Fruit fly (Drosophila melanogaster) whole organism, pupa: ENCODE results near the gene ort.
A peak's percentile ranks its signal among the peaks of the same experiment; 100 is the strongest.

Source experiments
- CG10348 ChIP-seq: fragments of 200-800 bp; sonication (Bioruptor generic); IDR thresholded peaks from 2 replicates; pipeline ENCODE4 v1.3.6; 2022; ENCODE audit warnings: missing biosample characterization, missing genetic modification characterization
- CG12605 ChIP-seq: fragments of 200-800 bp; sonication (Bioruptor generic); IDR thresholded peaks from 2 replicates; pipeline ENCODE4 v1.3.6; 2022; ENCODE audit warnings: missing biosample characterization, missing genetic modification characterization
- CG13204 ChIP-seq: fragments of 200-800 bp; sonication (Bioruptor generic); optimal IDR thresholded peaks from 2 replicates; lab custom pipeline; 2018; ENCODE audit warnings: missing biosample characterization, mild to moderate bottlenecking, missing genetic modification characterization, moderate library complexity
- CG14655 ChIP-seq: fragments of 200-800 bp; sonication (Bioruptor generic); optimal IDR thresholded peaks from 3 replicates; lab custom pipeline; 2017; ENCODE audit warnings: mild to moderate bottlenecking, missing biosample characterization, missing genetic modification reagents, missing genetic modification characterization
- CG15710 ChIP-seq: fragments of 200-800 bp; sonication (Bioruptor generic); optimal IDR thresholded peaks from 2 replicates; lab custom pipeline; 2018; ENCODE audit warnings: missing biosample characterization, mild to moderate bottlenecking, missing genetic modification characterization, moderate library complexity
- CG17806 ChIP-seq: fragments of 200-800 bp; sonication (Bioruptor generic); optimal IDR thresholded peaks from 2 replicates; lab custom pipeline; 2018; ENCODE audit warnings: missing biosample characterization, mild to moderate bottlenecking, missing genetic modification characterization, moderate library complexity
- CG32121 ChIP-seq: fragments of 200-800 bp; sonication (Bioruptor generic); IDR thresholded peaks from 2 replicates; pipeline ENCODE4 v1.3.6; 2022; ENCODE audit warnings: missing biosample characterization, missing genetic modification characterization
- CG34367 ChIP-seq: fragments of 200-800 bp; sonication (Bioruptor generic); optimal IDR thresholded peaks from 2 replicates; lab custom pipeline; 2018; ENCODE audit warnings: missing biosample characterization, mild to moderate bottlenecking, missing genetic modification characterization
- CG4496 ChIP-seq: fragments of 200-800 bp; sonication (Bioruptor generic); IDR thresholded peaks from 3 replicates; pipeline ENCODE4 v1.3.6; 2022; ENCODE audit warnings: missing biosample characterization, missing genetic modification characterization
- CG8159 ChIP-seq: fragments of 200-800 bp; sonication (Bioruptor generic); optimal IDR thresholded peaks from 3 replicates; lab custom pipeline; 2018; ENCODE audit warnings: missing biosample characterization, mild to moderate bottlenecking, missing genetic modification characterization, moderate library complexity
- CG8301 ChIP-seq: fragments of 200-800 bp; sonication (Bioruptor generic); optimal IDR thresholded peaks from 2 replicates; lab custom pipeline; 2018; ENCODE audit warnings: missing biosample characterization, mild to moderate bottlenecking, missing genetic modification characterization
- CG9948 ChIP-seq: fragments of 200-800 bp; sonication (Bioruptor generic); optimal IDR thresholded peaks from 2 replicates; lab custom pipeline; 2018; ENCODE audit warnings: missing biosample characterization, mild to moderate bottlenecking, missing genetic modification characterization, moderate library complexity
- D1 ChIP-seq: fragments of 200-800 bp; sonication (Bioruptor generic); optimal IDR thresholded peaks from 2 replicates; lab custom pipeline; 2018; ENCODE audit warnings: missing biosample characterization, mild to moderate bottlenecking, missing genetic modification characterization, moderate library complexity
- EcR ChIP-seq: fragments of 200-800 bp; sonication (Bioruptor generic); optimal IDR thresholded peaks from 3 replicates; lab custom pipeline; 2019; ENCODE audit warnings: missing biosample characterization, missing genetic modification characterization, mild to moderate bottlenecking, moderate library complexity, missing genetic modification reagents
- Ets98B ChIP-seq: fragments of 200-800 bp; sonication (Bioruptor generic); IDR thresholded peaks from 2 replicates; pipeline ENCODE4 v1.3.6; 2022; ENCODE audit warnings: missing biosample characterization, missing genetic modification characterization
- Pif1A ChIP-seq: fragments of 200-800 bp; sonication (Bioruptor generic); optimal IDR thresholded peaks from 3 replicates; lab custom pipeline; 2016; ENCODE audit warnings: missing biosample characterization, missing genetic modification characterization
- Pif1B ChIP-seq: fragments of 200-800 bp; sonication (Bioruptor generic); optimal IDR thresholded peaks from 3 replicates; lab custom pipeline; 2016; ENCODE audit warnings: missing biosample characterization, missing genetic modification characterization
- Snoo ChIP-seq: fragments of 200-800 bp; sonication (Bioruptor generic); optimal IDR thresholded peaks from 3 replicates; lab custom pipeline; 2017; ENCODE audit warnings: missing biosample characterization, mild to moderate bottlenecking, missing genetic modification characterization, inconsistent platforms
- fd96Ca ChIP-seq: fragments of 200-800 bp; sonication (Bioruptor generic); IDR thresholded peaks from 3 replicates; pipeline ENCODE4 v1.3.6; 2022; ENCODE audit warnings: missing biosample characterization, missing genetic modification characterization
- gl ChIP-seq: fragments of 200-800 bp; sonication (Bioruptor generic); optimal IDR thresholded peaks from 2 replicates; lab custom pipeline; 2018; ENCODE audit warnings: missing biosample characterization, mild to moderate bottlenecking, missing genetic modification characterization
- rn ChIP-seq: fragments of 200-800 bp; sonication (Bioruptor generic); IDR thresholded peaks from 2 replicates; pipeline ENCODE4 v1.3.6; 2022; ENCODE audit warnings: missing biosample characterization, missing genetic modification characterization

Gene ort

DNA sequence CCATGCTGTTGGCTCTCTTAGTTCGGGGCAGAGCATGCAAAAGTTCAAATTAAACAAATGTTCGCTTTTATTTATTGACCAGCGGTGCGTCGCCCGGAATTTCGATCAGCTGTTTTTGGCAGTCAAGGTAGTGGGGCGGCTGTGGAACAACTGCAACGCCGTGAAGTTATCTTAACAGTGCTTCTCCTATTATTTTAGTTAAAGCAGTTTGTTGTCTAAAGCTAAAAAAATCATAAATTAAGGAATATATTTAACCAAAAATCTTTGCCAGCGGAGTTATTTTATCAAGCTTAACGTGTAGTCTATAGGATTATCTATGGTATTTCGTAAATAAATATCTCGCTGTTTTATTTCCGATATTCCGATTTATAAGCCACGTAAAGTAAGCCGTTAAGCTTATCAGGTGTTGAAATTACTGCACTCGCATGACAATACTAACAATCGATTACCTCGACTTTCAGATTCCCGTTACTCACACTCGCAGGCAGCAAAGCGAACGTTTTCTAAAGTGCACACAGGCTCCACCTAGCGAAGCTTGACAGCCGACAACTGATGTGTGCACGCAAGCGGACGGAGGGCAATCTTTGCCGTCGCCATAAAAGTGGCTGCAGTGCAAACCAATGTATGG lies 11.1 kb upstream of the ort start, which contains the start of the genes CG6195 and CG31220:
Gene CG6195 (minus strand): TSS at position 122 of the 628 bp plus-strand sequence.
Gene CG31220 (plus strand): TSS at position 199 of the 628 bp plus-strand sequence.
- TF ChIP-seq CG4496 (GFP tag; lab: Robert Waterston, UW): peak; percentile 31; the same call in 1 of the 3 replicates
- TF ChIP-seq CG34367 (tag; lab: Kevin White, UChicago): no peak
- TF ChIP-seq EcR: no peak
- no peak for TF ChIP-seq CG8159
- TF ChIP-seq Pif1A (GFP tag; lab: Kevin White, UChicago): no peak
- no peak for TF ChIP-seq D1 (tag; lab: Kevin White, UChicago)

DNA sequence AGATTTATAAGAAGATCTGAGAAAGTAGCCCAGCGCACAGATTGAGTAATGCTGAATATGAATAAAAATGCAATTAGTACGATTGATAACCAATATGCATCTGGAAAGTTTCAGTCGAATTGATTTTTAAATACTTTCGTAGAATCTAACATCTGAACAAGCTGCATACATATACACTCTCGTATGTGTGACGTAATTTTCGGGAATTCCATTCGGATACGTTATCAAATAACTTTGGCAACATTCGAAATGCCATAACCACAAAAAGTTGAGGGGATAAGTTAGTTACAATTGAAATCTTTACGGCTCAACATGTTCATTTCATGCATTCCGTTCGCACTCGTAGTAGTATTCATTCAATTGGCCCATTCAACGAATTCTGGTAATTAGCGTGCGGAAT lies 8.8 kb upstream of the ort start, which contains the start of gene CG31219:
Gene CG31219 (plus strand): TSS at position 301 of the 400 bp plus-strand sequence.
- TF ChIP-seq CG4496 (GFP tag; lab: Robert Waterston, UW): no peak
- TF ChIP-seq CG8301: no peak
- no peak for TF ChIP-seq CG8159
- no peak for TF ChIP-seq EcR
- TF ChIP-seq gl (tag; lab: Kevin White, UChicago): no peak
- no peak for TF ChIP-seq CG17806 (tag; lab: Kevin White, UChicago)
- no peak for TF ChIP-seq fd96Ca (GFP tag; lab: Robert Waterston, UW)
- no peak for TF ChIP-seq D1 (tag; lab: Kevin White, UChicago)
- no peak for TF ChIP-seq CG9948 (tag; lab: Kevin White, UChicago)
- TF ChIP-seq CG10348 (GFP tag; lab: Robert Waterston, UW): no peak

DNA sequence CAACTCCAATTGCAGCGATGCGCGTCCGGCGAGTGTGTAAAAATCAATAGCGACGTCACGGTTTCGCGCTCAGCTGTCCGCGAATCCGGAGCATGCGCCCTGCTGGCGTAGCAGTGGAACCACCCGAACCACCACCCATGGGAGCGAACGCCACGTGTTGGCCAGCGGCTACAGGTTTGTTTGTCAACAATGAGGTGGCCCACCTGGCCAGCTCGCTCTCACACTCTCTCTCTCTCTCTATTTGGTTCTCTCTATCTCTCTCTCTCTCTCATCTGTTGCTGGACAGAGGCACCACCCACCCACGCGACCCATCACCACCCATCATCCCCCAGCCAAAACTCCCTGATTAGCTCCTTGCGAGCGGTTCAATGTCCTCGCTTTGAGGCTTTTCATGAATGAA lies 3.1 kb upstream of the ort start:
- TF ChIP-seq CG15710 (tag; lab: Kevin White, UChicago) (no peak), CG17806 (tag; lab: Kevin White, UChicago) (no peak), D1 (tag; lab: Kevin White, UChicago) (no peak), CG10348 (GFP tag; lab: Robert Waterston, UW) (no peak), Pif1A (GFP tag; lab: Kevin White, UChicago) (no peak), EcR (peak; percentile 82), CG32121 (GFP tag; lab: Robert Waterston, UW) (no peak), CG12605 (peak; percentile 89)

DNA sequence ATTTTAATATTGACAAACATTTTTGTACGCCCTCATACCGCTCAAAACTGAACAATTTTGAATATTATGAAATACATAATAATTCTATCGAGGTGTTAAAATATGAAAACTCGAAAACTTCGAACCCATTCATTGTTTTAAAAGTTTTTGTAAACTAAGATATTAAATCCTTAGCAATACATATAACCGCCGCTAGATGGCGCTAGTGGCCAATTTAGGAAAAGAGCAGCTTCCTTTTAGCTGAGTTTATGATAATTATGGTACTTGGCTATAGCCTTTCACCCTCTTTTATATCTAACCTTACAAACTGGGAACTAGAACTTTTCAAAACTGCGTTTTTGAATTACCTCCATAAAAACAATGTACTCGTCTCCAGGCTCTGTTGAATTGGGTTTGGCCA lies 2.3 kb upstream of the ort start:
- TF ChIP-seq CG8159 (no peak), CG13204 (GFP tag; lab: Kevin White, UChicago) (no peak), CG32121 (GFP tag; lab: Robert Waterston, UW) (no peak), CG4496 (GFP tag; lab: Robert Waterston, UW) (no peak), CG10348 (GFP tag; lab: Robert Waterston, UW) (no peak), Pif1A (GFP tag; lab: Kevin White, UChicago) (no peak), fd96Ca (GFP tag; lab: Robert Waterston, UW) (no peak), CG34367 (tag; lab: Kevin White, UChicago) (no peak), Ets98B (GFP tag; lab: Robert Waterston, UW) (no peak)

DNA sequence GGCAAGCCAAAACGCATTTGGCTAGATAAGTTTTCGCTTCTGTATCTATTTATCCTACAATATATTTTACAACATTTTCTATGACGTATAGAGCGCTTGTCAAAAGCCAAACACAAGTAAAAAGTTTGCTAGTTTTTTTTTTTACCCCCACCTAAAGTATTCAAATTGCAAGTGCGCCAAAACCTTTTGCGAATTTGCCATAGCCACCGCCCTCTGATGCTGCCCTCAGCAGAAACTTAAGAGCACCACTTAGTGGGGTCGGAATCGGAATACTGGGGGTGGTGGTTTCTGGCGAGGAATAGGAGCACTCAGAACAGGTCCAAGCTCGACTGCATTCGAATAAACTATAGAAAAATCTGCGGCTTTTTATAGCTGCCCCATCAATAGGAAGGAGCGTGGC lies 1.8 kb upstream of the ort start, which contains the start of gene CG6184:
Gene CG6184 (minus strand): TSS at position 101 of the 400 bp plus-strand sequence.
- TF ChIP-seq CG15710 (tag; lab: Kevin White, UChicago) (no peak), Pif1A (GFP tag; lab: Kevin White, UChicago) (no peak), CG32121 (GFP tag; lab: Robert Waterston, UW) (no peak), CG13204 (GFP tag; lab: Kevin White, UChicago) (no peak), CG8159 (no peak), Snoo (tag; lab: Kevin White, UChicago) (no peak), CG8301 (no peak)

DNA sequence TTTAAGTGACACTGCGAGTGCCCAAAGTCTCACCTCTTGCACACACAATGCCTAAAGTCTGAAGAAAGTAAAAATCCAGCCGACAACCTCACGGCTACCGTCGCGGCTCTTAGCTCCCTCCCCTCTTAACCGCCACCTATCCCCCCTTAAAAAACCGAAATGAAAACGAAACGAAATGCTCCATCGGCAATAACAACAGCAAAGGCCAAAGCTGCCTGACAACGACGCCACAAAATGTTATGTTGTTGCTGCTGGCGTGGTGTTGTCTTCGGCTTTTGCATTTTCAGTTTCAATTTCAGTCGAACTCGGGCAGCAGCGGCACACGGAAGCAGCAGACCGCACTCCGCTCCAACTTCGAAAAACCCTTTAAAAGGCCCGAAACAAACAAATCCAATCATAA lies 5.2 kb downstream of the ort start, which contains the start of gene CG7432:
Gene CG7432 (plus strand): TSS at position 295 of the 400 bp plus-strand sequence.
- no peak for TF ChIP-seq Pif1B (GFP tag; lab: Kevin White, UChicago)
- TF ChIP-seq CG32121 (GFP tag; lab: Robert Waterston, UW): no peak
- no peak for TF ChIP-seq CG8159
- no peak for TF ChIP-seq CG14655
- TF ChIP-seq gl (tag; lab: Kevin White, UChicago): no peak
- no peak for TF ChIP-seq Snoo (tag; lab: Kevin White, UChicago)
- TF ChIP-seq CG12605: no peak
- TF ChIP-seq CG34367 (tag; lab: Kevin White, UChicago): no peak
- TF ChIP-seq EcR: no peak
- TF ChIP-seq D1 (tag; lab: Kevin White, UChicago): no peak

DNA sequence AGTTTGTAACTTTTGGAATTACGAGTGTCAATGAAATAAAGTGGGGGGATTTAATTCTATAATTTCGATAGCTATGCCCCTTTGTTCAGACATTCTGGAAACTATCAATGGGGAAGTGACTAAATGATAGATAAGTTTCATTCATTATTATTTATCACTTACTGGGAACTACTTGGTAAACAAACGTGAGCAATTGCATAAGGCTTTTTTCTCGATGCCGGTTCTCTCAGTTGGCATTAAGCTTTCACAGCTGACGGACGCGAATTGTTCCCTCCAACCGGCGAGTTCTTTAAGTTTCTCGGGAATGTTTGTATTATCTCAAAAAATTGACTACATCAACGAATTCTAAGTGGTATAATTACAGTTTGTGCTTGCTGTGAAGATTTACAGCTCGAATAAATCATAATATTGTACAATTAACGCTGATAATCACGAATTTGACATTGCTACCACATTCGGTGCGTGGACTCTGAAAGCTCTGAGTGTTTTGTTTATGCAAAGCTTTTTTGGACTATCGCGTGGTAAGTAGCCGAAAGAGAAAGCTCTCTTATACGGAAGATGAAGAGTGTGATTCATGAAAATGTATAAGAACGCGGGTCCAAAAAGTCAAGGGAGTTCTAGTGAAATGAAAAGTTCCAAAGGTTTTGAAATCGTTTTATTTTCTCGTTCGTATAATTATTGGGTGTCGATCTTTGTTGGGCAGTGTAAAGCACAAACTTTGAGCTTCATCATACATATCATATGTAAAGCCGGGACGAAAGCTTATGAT lies 11.9 kb downstream of the ort start, which contains the start of gene Naam:
Gene Naam (plus strand): TSS at position 228 of the 769 bp plus-strand sequence.
- peak; percentile 19 for TF ChIP-seq gl (tag; lab: Kevin White, UChicago)
- peak; percentile 68 for TF ChIP-seq CG8301
- TF ChIP-seq CG34367 (tag; lab: Kevin White, UChicago): peak; percentile 29
- TF ChIP-seq rn (GFP tag; lab: Robert Waterston, UW): peak; percentile 41; the same call in 1 of the 2 replicates
- TF ChIP-seq CG15710 (tag; lab: Kevin White, UChicago): no peak
- peak; percentile 83 for TF ChIP-seq fd96Ca (GFP tag; lab: Robert Waterston, UW)
- TF ChIP-seq CG4496 (GFP tag; lab: Robert Waterston, UW): peak; percentile 90
- TF ChIP-seq Pif1B (GFP tag; lab: Kevin White, UChicago): peak; percentile 74
- TF ChIP-seq CG12605: peak; percentile 51
- TF ChIP-seq CG8159: peak; percentile 60
- peak; percentile 90 for TF ChIP-seq Ets98B (GFP tag; lab: Robert Waterston, UW)
- peak; percentile 68 for TF ChIP-seq Snoo (tag; lab: Kevin White, UChicago)
- no peak for TF ChIP-seq CG13204 (GFP tag; lab: Kevin White, UChicago)
- TF ChIP-seq CG17806 (tag; lab: Kevin White, UChicago): peak; percentile 62
- TF ChIP-seq D1 (tag; lab: Kevin White, UChicago): no peak
- TF ChIP-seq Pif1A (GFP tag; lab: Kevin White, UChicago): peak; percentile 73
- peak; percentile 78 for TF ChIP-seq CG32121 (GFP tag; lab: Robert Waterston, UW)
- peak; percentile 62 for TF ChIP-seq CG14655
- no peak for TF ChIP-seq CG10348 (GFP tag; lab: Robert Waterston, UW)
- no peak for TF ChIP-seq EcR
- TF ChIP-seq CG9948 (tag; lab: Kevin White, UChicago): peak; percentile 57
